Worm (Caenorhabditis elegans) whole organism, midembryonic: ENCODE data around the gene svh-5.

Experiments
- T22C8.4 ChIP-seq: fragments of 200-800 bp; sonication (Bioruptor generic); IDR thresholded peaks from 2 replicates; pipeline ENCODE4 v1.3.6; 2022; ENCODE audit warnings: missing genetic modification characterization, missing compliant biosample characterization
- flt-1 ChIP-seq: fragments of 200-800 bp; sonication (Bioruptor generic); IDR thresholded peaks from 2 replicates; pipeline ENCODE4 v1.3.6; 2022; ENCODE audit warnings: missing genetic modification characterization, missing compliant biosample characterization
- klf-2 ChIP-seq: fragments of 200-800 bp; sonication (Bioruptor generic); conservative IDR thresholded peaks from 2 replicates; pipeline ENCODE4 v1.3.6; 2022; ENCODE audit warnings: missing genetic modification reagents, missing genetic modification characterization, missing compliant biosample characterization
- med-1 ChIP-seq: sonication (generic microtip); optimal IDR thresholded peaks from 2 replicates; lab custom pipeline; 2017; ENCODE audit warnings: missing genetic modification characterization, mild to moderate bottlenecking, missing compliant biosample characterization, antibody characterized with exemption, missing genetic modification reagents; ENCODE audit not compliant: insufficient read depth
- ref-1 ChIP-seq: fragments of 200-800 bp; sonication (Bioruptor generic); conservative IDR thresholded peaks from 2 replicates; pipeline ENCODE4 v1.3.6; 2022; ENCODE audit warnings: missing genetic modification reagents, missing genetic modification characterization, missing compliant biosample characterization
- tab-1 ChIP-seq: fragments of 200-800 bp; sonication (Bioruptor generic); IDR thresholded peaks from 2 replicates; pipeline ENCODE4 v1.3.6; 2022; ENCODE audit warnings: missing genetic modification characterization, missing compliant biosample characterization

DNA sequence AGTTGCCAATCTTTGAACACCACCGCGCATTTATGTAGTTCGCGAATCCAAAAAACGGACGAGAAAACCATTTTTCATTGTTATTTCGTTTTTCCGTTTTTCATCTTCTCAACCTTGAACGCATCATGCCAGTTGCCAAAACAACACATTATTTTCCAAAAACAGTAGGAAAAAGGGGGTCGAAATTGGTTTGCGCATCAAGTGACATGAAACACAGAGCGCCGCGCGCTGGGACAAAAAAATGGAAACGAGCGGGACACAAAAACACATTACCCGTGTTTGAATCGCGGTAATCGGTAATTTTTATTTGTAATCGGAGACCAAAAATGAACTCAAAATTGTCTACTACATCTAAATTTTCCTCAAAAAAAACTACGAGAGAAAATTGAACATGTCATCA lies 41.2 kb downstream of the svh-5 start:
- TF ChIP-seq klf-2 (GFP tag; lab: Robert Waterston, UW) (no peak), flt-1 (GFP tag; lab: Robert Waterston, UW) (no peak), ref-1 (GFP tag; lab: Robert Waterston, UW) (no peak), tab-1 (GFP tag; lab: Robert Waterston, UW) (no peak), T22C8.4 (GFP tag; lab: Robert Waterston, UW) (no peak), med-1 (GFP tag; lab: Kevin White, UChicago) (no peak)
